Worm (Caenorhabditis elegans) whole organism, late embryonic: ENCODE measurements around the gene gtf-2E2.

ENCODE experiments used
- elt-2 ChIP-seq: sonication (generic microtip); optimal IDR thresholded peaks from 2 replicates; lab custom pipeline; 2016; ENCODE audit warnings: missing genetic modification reagents, missing genetic modification characterization, missing compliant biosample characterization
- hlh-30 ChIP-seq: sonication (generic microtip); optimal IDR thresholded peaks from 2 replicates; lab custom pipeline; 2017; ENCODE audit warnings: antibody characterized with exemption, missing genetic modification characterization, missing compliant biosample characterization; ENCODE audit not compliant: insufficient read depth
- lin-11 ChIP-seq: fragments of 200-800 bp; sonication (Bioruptor generic); optimal IDR thresholded peaks from 2 replicates; lab custom pipeline; 2018; ENCODE audit warnings: mild to moderate bottlenecking, missing genetic modification characterization, missing compliant biosample characterization
- madf-2 ChIP-seq: sonication (generic microtip); optimal IDR thresholded peaks from 2 replicates; lab custom pipeline; 2017; ENCODE audit warnings: missing genetic modification characterization, missing compliant biosample characterization
- pag-3 ChIP-seq: sonication (generic microtip); optimal IDR thresholded peaks from 2 replicates; lab custom pipeline; 2016; ENCODE audit warnings: missing compliant biosample characterization, missing genetic modification characterization, borderline replicate concordance
- pha-2 ChIP-seq: sonication (generic microtip); optimal IDR thresholded peaks from 2 replicates; lab custom pipeline; 2017; ENCODE audit warnings: mild to moderate bottlenecking, missing genetic modification characterization, missing compliant biosample characterization
- ref-2 ChIP-seq: sonication (generic microtip); optimal IDR thresholded peaks from 2 replicates; lab custom pipeline; 2016; ENCODE audit warnings: missing genetic modification characterization, missing compliant biosample characterization
- sox-2 ChIP-seq: fragments of 200-800 bp; sonication (Bioruptor generic); IDR thresholded peaks from 2 replicates; pipeline ENCODE4 v1.3.6; 2022; ENCODE audit warnings: missing genetic modification reagents, missing genetic modification characterization, missing compliant biosample characterization

DNA sequence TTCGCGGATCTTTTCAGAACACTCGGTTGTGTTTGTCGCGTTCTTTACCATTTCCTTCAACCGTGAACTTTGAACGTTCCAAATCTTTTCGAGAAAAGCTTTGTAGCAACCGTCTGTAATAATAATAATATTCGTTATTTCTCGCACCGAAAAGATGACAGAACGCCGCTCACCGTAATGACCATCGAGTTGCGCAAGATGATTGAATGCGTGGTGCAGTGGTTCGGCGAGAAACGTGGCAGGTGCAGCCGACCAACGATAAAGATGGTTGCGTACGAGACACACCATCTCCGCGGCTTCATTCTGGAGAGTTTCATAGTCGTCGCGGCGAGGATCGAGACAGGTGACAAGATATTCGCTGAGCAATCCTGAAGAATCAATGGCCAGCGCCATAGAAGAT, 663 bp upstream of the gtf-2E2 start:
- TF ChIP-seq pha-2 (tag; lab: Kevin White, UChicago) (no peak), pag-3 (tag; lab: Kevin White, UChicago) (no peak), elt-2 (no peak), ref-2 (no peak), sox-2 (no peak), lin-11 (tag; lab: Kevin White, UChicago) (no peak), hlh-30 (tag; lab: Kevin White, UChicago) (no peak), madf-2 (tag; lab: Kevin White, UChicago) (no peak)
